Fruit fly (Drosophila melanogaster) S2 (cell line): ENCODE data around the gene AANATL7.

ENCODE experiments used
- CG8478 ChIP-seq: fragments of >200 bp; optimal IDR thresholded peaks from 2 replicates; lab custom pipeline; 2018
- CTCF ChIP-seq, 2 experiments: fragments of >200 bp; optimal IDR thresholded peaks; 2 replicates each; lab custom pipeline; 2018

- TF ChIP-seq CG8478 (lab: Kevin White, UChicago) (no peak), CTCF (optimal IDR thresholded peaks at IDR 0.05; lab: Kevin White, UChicago) (no peak)
Observed at dm6 chrX:2551906-2552305, 28.9 kb upstream of the AANATL7 start, which contains the start of gene Pdfr.
